Worm (Caenorhabditis elegans) whole organism, young adult: ENCODE measurements around the gene ruvb-1.
A peak's percentile ranks its signal among the peaks of the same experiment; 100 is the strongest.

Experiments
- B0035.1 ChIP-seq: sonication (generic microtip); optimal IDR thresholded peaks from 2 replicates; lab custom pipeline; 2016; ENCODE audit warnings: missing genetic modification characterization, mild to moderate bottlenecking, missing compliant biosample characterization, missing genotype, missing genetic modification reagents
- B0261.1 ChIP-seq: sonication (generic microtip); optimal IDR thresholded peaks from 2 replicates; lab custom pipeline; 2016; ENCODE audit warnings: mild to moderate bottlenecking, missing genetic modification characterization, moderate library complexity, missing compliant biosample characterization
- F23B12.7 ChIP-seq: sonication (generic microtip); optimal IDR thresholded peaks from 2 replicates; lab custom pipeline; 2017; ENCODE audit warnings: missing genetic modification characterization, mild to moderate bottlenecking, missing compliant biosample characterization, antibody characterized with exemption, moderate library complexity; ENCODE audit not compliant: insufficient read depth
- F52B5.7 ChIP-seq: sonication (generic microtip); optimal IDR thresholded peaks from 2 replicates; lab custom pipeline; 2016; ENCODE audit warnings: mild to moderate bottlenecking, missing genetic modification characterization, missing compliant biosample characterization
- F55B11.4 ChIP-seq: sonication (generic microtip); optimal IDR thresholded peaks from 2 replicates; lab custom pipeline; 2016; ENCODE audit warnings: missing compliant biosample characterization, missing genetic modification characterization, borderline replicate concordance; ENCODE audit not compliant: insufficient read depth
- F57A8.1 ChIP-seq: fragments of 200-800 bp; sonication (Bioruptor generic); optimal IDR thresholded peaks from 2 replicates; lab custom pipeline; 2018; ENCODE audit warnings: mild to moderate bottlenecking, missing genetic modification characterization, moderate library complexity, missing compliant biosample characterization
- K12H6.12 ChIP-seq: fragments of 200-800 bp; sonication (Bioruptor generic); optimal IDR thresholded peaks from 2 replicates; lab custom pipeline; 2018; ENCODE audit warnings: mild to moderate bottlenecking, missing genetic modification characterization, missing compliant biosample characterization
- T26A5.8 ChIP-seq: sonication (generic microtip); optimal IDR thresholded peaks from 2 replicates; lab custom pipeline; 2016; ENCODE audit warnings: missing genetic modification characterization, missing compliant biosample characterization
- aptf-3 ChIP-seq: fragments of 200-800 bp; sonication (Bioruptor generic); IDR thresholded peaks from 2 replicates; pipeline ENCODE4 v1.3.6; 2022; ENCODE audit warnings: missing genetic modification characterization, missing compliant biosample characterization
- attf-5 ChIP-seq: fragments of 200-800 bp; sonication (Bioruptor generic); optimal IDR thresholded peaks from 2 replicates; lab custom pipeline; 2018; ENCODE audit warnings: mild to moderate bottlenecking, missing genetic modification characterization, missing compliant biosample characterization
- ccch-3 ChIP-seq: fragments of 200-800 bp; sonication (Bioruptor generic); optimal IDR thresholded peaks from 2 replicates; lab custom pipeline; 2018; ENCODE audit warnings: mild to moderate bottlenecking, missing genetic modification characterization, missing compliant biosample characterization
- cebp-1 ChIP-seq, 2 experiments: fragments of 200-800 bp in 1 of 2; sonication (Bioruptor generic) in 1 of 2; sonication (generic microtip) in 1 of 2; IDR thresholded peaks in 1 of 2; optimal IDR thresholded peaks in 1 of 2; 2 replicates each; pipeline versions ENCODE4 v1.3.6 to Lab custom; 2017 to 2022; ENCODE audit warnings: missing compliant biosample characterization in 2 of 2, missing genetic modification characterization in 2 of 2, mild to moderate bottlenecking in 1 of 2, missing genetic modification reagents in 1 of 2, moderate library complexity in 1 of 2
- die-1 ChIP-seq: sonication (generic microtip); optimal IDR thresholded peaks from 2 replicates; lab custom pipeline; 2016; ENCODE audit warnings: missing genotype, mild to moderate bottlenecking, missing genetic modification characterization, missing compliant biosample characterization
- egl-44 ChIP-seq: fragments of 200-800 bp; sonication (Bioruptor generic); IDR thresholded peaks from 2 replicates; pipeline ENCODE4 v1.3.6; 2022; ENCODE audit warnings: missing genetic modification reagents, missing genetic modification characterization, missing compliant biosample characterization
- egrh-3 ChIP-seq: fragments of 200-800 bp; sonication (Bioruptor generic); IDR thresholded peaks from 2 replicates; pipeline ENCODE4 v1.3.6; 2022; ENCODE audit warnings: missing genetic modification reagents, missing genetic modification characterization, missing compliant biosample characterization
- ets-4 ChIP-seq: fragments of 200-800 bp; sonication (Bioruptor generic); optimal IDR thresholded peaks from 2 replicates; lab custom pipeline; 2018; ENCODE audit warnings: mild to moderate bottlenecking, missing genetic modification characterization, missing compliant biosample characterization
- fkh-3 ChIP-seq: sonication (generic microtip); optimal IDR thresholded peaks from 2 replicates; lab custom pipeline; 2016; ENCODE audit warnings: mild to moderate bottlenecking, missing genetic modification characterization, missing compliant biosample characterization
- hlh-12 ChIP-seq: sonication (generic microtip); optimal IDR thresholded peaks from 2 replicates; lab custom pipeline; 2016; ENCODE audit warnings: missing genetic modification characterization, missing compliant biosample characterization
- hlh-26 ChIP-seq: fragments of 200-800 bp; sonication (Bioruptor generic); conservative IDR thresholded peaks from 2 replicates; pipeline ENCODE4 v1.3.6; 2022; ENCODE audit warnings: missing genetic modification reagents, missing genetic modification characterization, missing compliant biosample characterization
- hmg-20 ChIP-seq: fragments of 200-800 bp; sonication (Bioruptor generic); IDR thresholded peaks from 2 replicates; pipeline ENCODE4 v1.3.6; 2022; ENCODE audit warnings: missing genetic modification reagents, missing genetic modification characterization, missing compliant biosample characterization
- hsf-1 ChIP-seq: fragments of 200-800 bp; sonication (Bioruptor generic); IDR thresholded peaks from 2 replicates; pipeline ENCODE4 v1.3.6; 2022; ENCODE audit warnings: missing genetic modification reagents, missing genetic modification characterization, missing compliant biosample characterization
- lin-35 ChIP-seq, 3 experiments: fragments of 150-350 bp in 2 of 3; sonication (generic microtip) in 1 of 3; optimal IDR thresholded peaks; 2 replicates each; lab custom pipeline; 2014 to 2018; ENCODE audit warnings: missing biosample characterization in 3 of 3, missing genetic modification characterization in 3 of 3, missing genetic modification reagents in 3 of 3
- lin-40 ChIP-seq: sonication (generic microtip); optimal IDR thresholded peaks from 2 replicates; lab custom pipeline; 2016; ENCODE audit warnings: missing genetic modification characterization, mild to moderate bottlenecking, missing compliant biosample characterization, missing genotype, missing genetic modification reagents
- lin-54 ChIP-seq: fragments of 200-800 bp; sonication (Bioruptor generic); optimal IDR thresholded peaks from 2 replicates; lab custom pipeline; 2018; ENCODE audit warnings: mild to moderate bottlenecking, missing genetic modification characterization, missing compliant biosample characterization
- madf-3 ChIP-seq: fragments of 200-800 bp; sonication (Bioruptor generic); IDR thresholded peaks from 2 replicates; pipeline ENCODE4 v1.3.6; 2022; ENCODE audit warnings: missing genetic modification reagents, missing genetic modification characterization, missing compliant biosample characterization
- rcor-1 ChIP-seq: fragments of 200-800 bp; sonication (Bioruptor generic); IDR thresholded peaks from 2 replicates; pipeline ENCODE4 v1.3.6; 2022; ENCODE audit warnings: missing genetic modification reagents, missing genetic modification characterization, missing compliant biosample characterization
- snpc-1.1 ChIP-seq: sonication (generic microtip); optimal IDR thresholded peaks from 2 replicates; lab custom pipeline; 2017; ENCODE audit warnings: missing genetic modification characterization, mild to moderate bottlenecking, missing compliant biosample characterization, antibody characterized with exemption, moderate library complexity, missing genotype, missing genetic modification reagents; ENCODE audit not compliant: insufficient read depth
- tbp1 ChIP-seq: fragments of 200-800 bp; sonication (Bioruptor generic); optimal IDR thresholded peaks from 2 replicates; lab custom pipeline; 2018; ENCODE audit warnings: mild to moderate bottlenecking, missing genetic modification characterization, missing compliant biosample characterization
- tbx-9 ChIP-seq: sonication (generic microtip); optimal IDR thresholded peaks from 2 replicates; lab custom pipeline; 2016; ENCODE audit warnings: borderline replicate concordance, missing genetic modification characterization, inconsistent platforms, missing compliant biosample characterization
- unc-62 ChIP-seq: fragments of 150-350 bp; optimal IDR thresholded peaks from 2 replicates; lab custom pipeline; 2014; ENCODE audit warnings: missing biosample characterization, missing genetic modification reagents, missing genetic modification characterization
- zfh-2 ChIP-seq: fragments of 200-800 bp; sonication (Bioruptor generic); conservative IDR thresholded peaks from 2 replicates; pipeline ENCODE4 v1.3.6; 2022; ENCODE audit warnings: missing genetic modification reagents, missing genetic modification characterization, missing compliant biosample characterization
- ztf-18 ChIP-seq: sonication (generic microtip); optimal IDR thresholded peaks from 2 replicates; lab custom pipeline; 2016; ENCODE audit warnings: missing genotype, mild to moderate bottlenecking, missing genetic modification characterization, missing compliant biosample characterization
- ztf-25 ChIP-seq: fragments of 200-800 bp; sonication (Bioruptor generic); IDR thresholded peaks from 2 replicates; pipeline ENCODE4 v1.3.6; 2022; ENCODE audit warnings: missing genetic modification reagents, missing genetic modification characterization, missing compliant biosample characterization
- ztf-6 ChIP-seq: fragments of 200-800 bp; sonication (Bioruptor generic); IDR thresholded peaks from 2 replicates; pipeline ENCODE4 v1.3.6; 2022; ENCODE audit warnings: missing genetic modification reagents, missing genetic modification characterization, missing compliant biosample characterization

Gene ruvb-1

ce11 chrV:9965891-9966290 is 14.7 kb downstream of the ruvb-1 start:
- TF ChIP-seq madf-3 (0 out of 2 replicates have a peak, but pooled peaks have one; percentile 19), ets-4 (no peak), ztf-6 (GFP tag; lab: Robert Waterston, UW) (no peak), zfh-2 (GFP tag; lab: Robert Waterston, UW) (peak; percentile 36; the same call in 1 of the 2 replicates), ccch-3 (no peak)

DNA sequence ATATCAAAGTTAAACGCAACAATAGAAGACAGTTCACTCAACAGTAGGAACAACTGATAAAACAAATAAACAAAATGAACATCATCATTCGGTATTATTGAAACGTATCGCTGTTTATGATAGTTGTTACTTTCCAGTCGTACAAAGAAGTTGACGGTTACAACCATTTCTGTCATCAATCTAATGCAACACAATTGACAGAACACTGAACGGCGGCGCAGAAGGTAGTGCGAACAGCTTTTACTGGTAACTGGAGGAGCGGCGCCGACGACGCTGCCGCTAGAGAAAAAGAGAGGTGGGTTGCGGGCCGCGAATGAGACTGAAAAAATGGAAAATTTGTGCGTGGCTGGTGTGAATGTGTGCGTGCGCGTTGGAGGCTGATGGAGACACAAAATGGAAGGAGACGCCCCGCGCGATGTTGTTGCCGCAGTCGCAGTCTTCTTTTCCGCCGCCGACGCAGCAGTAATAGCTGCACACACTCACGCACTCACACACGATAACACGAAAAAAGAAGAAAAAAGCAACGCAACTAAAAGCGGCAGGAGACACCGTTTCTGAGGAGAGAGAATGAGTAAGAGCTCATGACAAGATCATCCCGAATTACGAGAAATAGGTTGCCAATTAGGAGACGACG is 16.3 kb downstream of the ruvb-1 start:
- TF ChIP-seq hlh-12 (tag; lab: Kevin White, UChicago) = no peak
- peak; percentile 83 for TF ChIP-seq zfh-2 (GFP tag; lab: Robert Waterston, UW)
- no peak for TF ChIP-seq lin-40 (tag; lab: Kevin White, UChicago)
- TF ChIP-seq K12H6.12 (tag; lab: Kevin White, UChicago) = peak; percentile 9
- 0 out of 2 replicates have a peak, but pooled peaks have one; percentile 33 for TF ChIP-seq hsf-1 (GFP tag; lab: Robert Waterston, UW)
- no peak for TF ChIP-seq cebp-1 (GFP tag; IDR thresholded peaks at IDR 0.05; lab: Robert Waterston, UW)
- TF ChIP-seq cebp-1 (tag; optimal IDR thresholded peaks at IDR 0.05; lab: Kevin White, UChicago) = peak; percentile 3

- TF ChIP-seq zfh-2 (GFP tag; lab: Robert Waterston, UW) (peak; percentile 57), unc-62 (GFP tag; lab: Kevin White, UChicago) (no peak)
These were observed 17.7 kb downstream of the ruvb-1 start for ce11 chrV:9962916-9963315.

- no peak for TF ChIP-seq F55B11.4 (tag; lab: Kevin White, UChicago)
- TF ChIP-seq tbx-9 = no peak
- TF ChIP-seq fkh-3 (tag; lab: Kevin White, UChicago) = no peak
- TF ChIP-seq tbp1 (GFP tag; lab: Kevin White, UChicago) = no peak
These were observed 18.2 kb downstream of the ruvb-1 start, which contains the start of gene madf-4 for ce11 chrV:9962394-9962793. Gene madf-4 (minus strand): TSS chrV:9962494.

ce11 chrV:9960376-9960775 is 20.2 kb downstream of the ruvb-1 start, which contains the start of gene T07C12.10:
Gene T07C12.10 (minus strand): TSS chrV:9960476.
- TF ChIP-seq hmg-20 (no peak), hlh-26 (GFP tag; lab: Robert Waterston, UW) (no peak), aptf-3 (GFP tag; lab: Robert Waterston, UW) (no peak), F52B5.7 (tag; lab: Kevin White, UChicago) (no peak), egrh-3 (no peak), lin-54 (GFP tag; lab: Kevin White, UChicago) (no peak), hlh-12 (tag; lab: Kevin White, UChicago) (no peak)

DNA sequence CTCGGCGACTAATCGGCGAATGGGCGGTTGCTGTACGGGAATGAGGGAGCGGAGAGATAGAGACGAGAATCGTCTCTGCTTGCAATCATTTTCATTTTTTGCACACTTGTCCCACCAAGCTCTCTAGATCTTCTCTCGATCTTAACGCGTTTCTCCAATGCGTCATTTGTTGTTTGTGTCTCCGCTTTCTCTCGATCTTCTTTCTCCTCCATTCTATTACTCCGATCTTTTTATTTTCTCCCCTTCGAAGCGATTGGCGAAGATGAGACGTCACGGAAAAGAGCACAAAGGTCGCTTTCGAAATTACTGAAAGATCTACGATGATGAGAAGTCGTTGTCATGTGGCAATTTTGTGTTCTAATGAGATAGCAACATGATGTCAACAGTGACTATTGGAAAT is 21.9 kb downstream of the ruvb-1 start:
- no peak for TF ChIP-seq B0035.1 (tag; lab: Kevin White, UChicago)
- no peak for TF ChIP-seq T26A5.8 (tag; lab: Kevin White, UChicago)
- TF ChIP-seq F23B12.7 = no peak
- no peak for TF ChIP-seq rcor-1 (GFP tag; lab: Robert Waterston, UW)
- no peak for TF ChIP-seq attf-5 (GFP tag; lab: Kevin White, UChicago)

DNA sequence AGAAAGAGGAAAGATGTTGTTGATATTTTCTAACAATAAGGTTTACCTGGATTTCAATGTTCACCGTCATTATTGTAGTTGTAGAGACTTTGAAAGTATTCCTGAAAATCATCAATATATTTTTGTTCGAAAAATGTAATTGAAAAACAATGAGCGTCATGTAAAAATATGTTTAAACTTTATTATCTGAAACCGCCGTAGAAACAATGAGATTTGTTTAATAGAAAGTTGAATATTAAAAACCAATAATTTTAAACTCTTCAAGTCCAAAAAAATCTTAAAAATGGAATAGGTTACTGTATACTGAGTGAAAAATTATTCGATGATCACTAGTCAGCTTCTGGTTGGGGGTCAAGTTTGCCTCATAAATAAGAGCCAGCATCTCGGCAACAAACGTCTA is 22.4 kb downstream of the ruvb-1 start, which contains the start of gene anmt-3:
TSS of gene anmt-3 (minus strand) at position 101 of the 400 bp plus-strand sequence.
- TF ChIP-seq die-1 (tag; lab: Kevin White, UChicago) = no peak
- no peak for TF ChIP-seq snpc-1.1 (tag; lab: Kevin White, UChicago)
- TF ChIP-seq F57A8.1 (GFP tag; lab: Kevin White, UChicago) = no peak
- TF ChIP-seq ztf-25 (GFP tag; lab: Robert Waterston, UW) = no peak
- TF ChIP-seq ztf-18 = no peak
- no peak for TF ChIP-seq lin-35 (GFP tag; optimal IDR thresholded peaks at IDR 0.05; lab: Kevin White, UChicago)
- TF ChIP-seq egl-44 = no peak
- TF ChIP-seq tbx-9 = no peak
- no peak for TF ChIP-seq B0261.1
